Worm (Caenorhabditis elegans) whole organism, L4 larva: Measurements from ENCODE around the gene xpf-1.

Experiments used
- F10B5.3 ChIP-seq: sonication (generic microtip); optimal IDR thresholded peaks from 2 replicates; lab custom pipeline; 2016; ENCODE audit warnings: mild to moderate bottlenecking, missing genetic modification characterization, missing compliant biosample characterization
- F37D6.2 ChIP-seq: sonication (generic microtip); optimal IDR thresholded peaks from 2 replicates; lab custom pipeline; 2016; ENCODE audit warnings: mild to moderate bottlenecking, missing genetic modification characterization, missing compliant biosample characterization
- T26A8.4 ChIP-seq: fragments of 200-800 bp; sonication (Bioruptor generic); IDR thresholded peaks from 2 replicates; pipeline ENCODE4 v1.3.6; 2022; ENCODE audit warnings: missing genetic modification characterization, missing compliant biosample characterization
- Y48G9A.11 ChIP-seq: fragments of 200-800 bp; sonication (Bioruptor generic); IDR thresholded peaks from 2 replicates; pipeline ENCODE4 v1.3.6; 2022; ENCODE audit warnings: missing genetic modification reagents, missing genetic modification characterization, missing compliant biosample characterization
- Y75B8A.6 ChIP-seq: fragments of 200-800 bp; sonication (Bioruptor generic); IDR thresholded peaks from 2 replicates; pipeline ENCODE4 v1.3.6; 2022; ENCODE audit warnings: missing genetic modification reagents, missing genetic modification characterization, missing compliant biosample characterization
- ZK546.5 ChIP-seq, 2 experiments: sonication (generic microtip); optimal IDR thresholded peaks; 2 replicates each; lab custom pipeline; 2017; ENCODE audit warnings: missing biosample characterization in 2 of 2, missing genetic modification characterization in 2 of 2
- arid-1 ChIP-seq: fragments of 200-800 bp; sonication (Bioruptor generic); conservative IDR thresholded peaks from 2 replicates; pipeline ENCODE4 v1.3.6; 2022; ENCODE audit warnings: missing genetic modification reagents, missing genetic modification characterization, missing compliant biosample characterization
- attf-4 ChIP-seq: sonication (generic microtip); optimal IDR thresholded peaks from 3 replicates; lab custom pipeline; 2017; ENCODE audit warnings: missing biosample characterization, missing genetic modification characterization
- ceh-44 ChIP-seq: fragments of 200-800 bp; sonication (Bioruptor generic); IDR thresholded peaks from 2 replicates; pipeline ENCODE4 v1.3.6; 2022; ENCODE audit warnings: missing genetic modification reagents, missing genetic modification characterization, missing compliant biosample characterization
- ces-1 ChIP-seq: fragments of 150-350 bp; sonication (generic microtip); optimal IDR thresholded peaks from 4 replicates; lab custom pipeline; 2014; ENCODE audit warnings: missing biosample characterization, missing genetic modification reagents, missing genetic modification characterization
- cey-2 ChIP-seq: sonication (generic microtip); optimal IDR thresholded peaks from 3 replicates; lab custom pipeline; 2017; ENCODE audit warnings: missing genetic modification characterization, mild to moderate bottlenecking, missing compliant biosample characterization, antibody characterized with exemption, borderline replicate concordance; ENCODE audit not compliant: insufficient read depth
- dmd-6 ChIP-seq: fragments of 200-800 bp; sonication (Bioruptor generic); IDR thresholded peaks from 2 replicates; pipeline ENCODE4 v1.3.6; 2022; ENCODE audit warnings: missing genetic modification reagents, missing genetic modification characterization, missing compliant biosample characterization
- duxl-1 ChIP-seq: sonication (generic microtip); optimal IDR thresholded peaks from 2 replicates; lab custom pipeline; 2016; ENCODE audit warnings: mild to moderate bottlenecking, missing genetic modification characterization, moderate library complexity, missing compliant biosample characterization; ENCODE audit not compliant: poor library complexity
- dve-1 ChIP-seq: sonication (generic microtip); optimal IDR thresholded peaks from 2 replicates; lab custom pipeline; 2017; ENCODE audit warnings: antibody characterized with exemption, mild to moderate bottlenecking, missing genetic modification characterization, missing compliant biosample characterization; ENCODE audit not compliant: insufficient read depth
- egl-43 ChIP-seq: fragments of 200-800 bp; sonication (Bioruptor generic); IDR thresholded peaks from 2 replicates; pipeline ENCODE4 v1.3.6; 2022; ENCODE audit warnings: missing genetic modification reagents, missing genetic modification characterization, missing compliant biosample characterization
- gei-8 ChIP-seq: fragments of 200-800 bp; sonication (Bioruptor generic); optimal IDR thresholded peaks from 2 replicates; lab custom pipeline; 2018; ENCODE audit warnings: mild to moderate bottlenecking, missing genetic modification characterization, missing compliant biosample characterization
- hlh-11 ChIP-seq: fragments of 200-800 bp; sonication (Bioruptor generic); optimal IDR thresholded peaks from 2 replicates; lab custom pipeline; 2018; ENCODE audit warnings: mild to moderate bottlenecking, missing genetic modification characterization, missing compliant biosample characterization
- lin-1 ChIP-seq: fragments of 200-800 bp; sonication (Bioruptor generic); IDR thresholded peaks from 2 replicates; pipeline ENCODE4 v1.3.6; 2022; ENCODE audit warnings: missing genetic modification reagents, missing genetic modification characterization, missing compliant biosample characterization
- lin-13 ChIP-seq: fragments of 150-350 bp; optimal IDR thresholded peaks from 2 replicates; lab custom pipeline; 2014; ENCODE audit warnings: missing biosample characterization, missing genetic modification reagents, missing genetic modification characterization
- lin-15B ChIP-seq: fragments of 150-350 bp; sonication (generic microtip); optimal IDR thresholded peaks from 3 replicates; lab custom pipeline; 2014; ENCODE audit warnings: missing biosample characterization, missing genetic modification characterization
- lin-29 ChIP-seq: fragments of 200-800 bp; sonication (Bioruptor generic); IDR thresholded peaks from 2 replicates; pipeline ENCODE4 v1.3.6; 2022; ENCODE audit warnings: missing genetic modification reagents, missing genetic modification characterization, missing compliant biosample characterization
- lsy-2 ChIP-seq, 2 experiments: fragments of 150-350 bp in 1 of 2; sonication (generic microtip) in 1 of 2; optimal IDR thresholded peaks; 2 replicates each; lab custom pipeline; 2014 to 2017; ENCODE audit warnings: missing biosample characterization in 2 of 2, missing genetic modification characterization in 2 of 2
- mep-1 ChIP-seq: fragments of 150-350 bp; sonication (generic microtip); optimal IDR thresholded peaks from 3 replicates; lab custom pipeline; 2014; ENCODE audit warnings: missing biosample characterization, missing genetic modification characterization
- mes-2 ChIP-seq: sonication (generic microtip); optimal IDR thresholded peaks from 2 replicates; lab custom pipeline; 2016; ENCODE audit warnings: missing genotype, mild to moderate bottlenecking, missing genetic modification characterization, missing compliant biosample characterization; ENCODE audit not compliant: poor library complexity, severe bottlenecking
- mxl-3 ChIP-seq: fragments of 200-800 bp; sonication (Bioruptor generic); optimal IDR thresholded peaks from 2 replicates; lab custom pipeline; 2018; ENCODE audit warnings: mild to moderate bottlenecking, missing genetic modification characterization, missing compliant biosample characterization
- nhr-10 ChIP-seq: fragments of 150-350 bp; optimal IDR thresholded peaks from 2 replicates; lab custom pipeline; 2014; ENCODE audit warnings: missing biosample characterization, missing genetic modification characterization
- nhr-11 ChIP-seq: fragments of 150-350 bp; optimal IDR thresholded peaks from 2 replicates; lab custom pipeline; 2014; ENCODE audit warnings: missing biosample characterization, missing genetic modification characterization
- nhr-25 ChIP-seq: sonication (generic microtip); optimal IDR thresholded peaks from 2 replicates; lab custom pipeline; 2017; ENCODE audit warnings: missing genetic modification characterization, mild to moderate bottlenecking, missing compliant biosample characterization, antibody characterized with exemption, moderate library complexity, borderline replicate concordance; ENCODE audit not compliant: insufficient read depth
- nhr-28 ChIP-seq: fragments of 150-350 bp; optimal IDR thresholded peaks from 2 replicates; lab custom pipeline; 2014; ENCODE audit warnings: missing biosample characterization, missing genetic modification characterization
- nhr-41 ChIP-seq: fragments of 200-800 bp; sonication (Bioruptor generic); IDR thresholded peaks from 2 replicates; pipeline ENCODE4 v1.3.6; 2022; ENCODE audit warnings: missing genetic modification reagents, missing genetic modification characterization, missing compliant biosample characterization
- nhr-42 ChIP-seq: fragments of 200-800 bp; sonication (Bioruptor generic); IDR thresholded peaks from 2 replicates; pipeline ENCODE4 v1.3.6; 2022; ENCODE audit warnings: missing genetic modification characterization, missing compliant biosample characterization
- nhr-48 ChIP-seq: sonication (generic microtip); optimal IDR thresholded peaks from 2 replicates; lab custom pipeline; 2016; ENCODE audit warnings: mild to moderate bottlenecking, missing genetic modification characterization, missing compliant biosample characterization
- nhr-77 ChIP-seq: fragments of 150-350 bp; optimal IDR thresholded peaks from 2 replicates; lab custom pipeline; 2014; ENCODE audit warnings: missing biosample characterization, missing genetic modification characterization
- php-3 ChIP-seq: fragments of 200-800 bp; sonication (Bioruptor generic); IDR thresholded peaks from 2 replicates; pipeline ENCODE4 v1.3.6; 2022; ENCODE audit warnings: missing genetic modification reagents, missing genetic modification characterization, missing compliant biosample characterization
- rbr-2 ChIP-seq: sonication (generic microtip); optimal IDR thresholded peaks from 2 replicates; lab custom pipeline; 2016; ENCODE audit warnings: missing genotype, missing genetic modification characterization, missing compliant biosample characterization
- saeg-2 ChIP-seq: fragments of 200-800 bp; sonication (Bioruptor generic); IDR thresholded peaks from 2 replicates; pipeline ENCODE4 v1.3.6; 2022; ENCODE audit warnings: missing genetic modification reagents, missing genetic modification characterization, missing compliant biosample characterization
- sdz-12 ChIP-seq: fragments of 200-800 bp; sonication (Bioruptor generic); optimal IDR thresholded peaks from 2 replicates; lab custom pipeline; 2018; ENCODE audit warnings: mild to moderate bottlenecking, missing genetic modification characterization, missing compliant biosample characterization
- set-16 ChIP-seq: fragments of 200-800 bp; sonication (Bioruptor generic); IDR thresholded peaks from 2 replicates; pipeline ENCODE4 v1.3.6; 2022; ENCODE audit warnings: missing genetic modification reagents, missing genetic modification characterization, missing compliant biosample characterization
- skn-1 ChIP-seq: fragments of 150-350 bp; optimal IDR thresholded peaks from 2 replicates; lab custom pipeline; 2014; ENCODE audit warnings: missing biosample characterization, missing genetic modification characterization
- spr-1 ChIP-seq: sonication (generic microtip); optimal IDR thresholded peaks from 2 replicates; lab custom pipeline; 2016; ENCODE audit warnings: mild to moderate bottlenecking, missing genetic modification characterization, missing compliant biosample characterization
- spr-3 ChIP-seq: fragments of 200-800 bp; sonication (Bioruptor generic); optimal IDR thresholded peaks from 2 replicates; lab custom pipeline; 2018; ENCODE audit warnings: mild to moderate bottlenecking, missing genetic modification characterization, missing compliant biosample characterization
- tra-1 ChIP-seq: fragments of 200-800 bp; sonication (Bioruptor generic); IDR thresholded peaks from 2 replicates; pipeline ENCODE4 v1.3.6; 2022; ENCODE audit warnings: missing genetic modification reagents, missing genetic modification characterization, missing compliant biosample characterization
- unc-130 ChIP-seq: sonication (generic microtip); optimal IDR thresholded peaks from 2 replicates; lab custom pipeline; 2016; ENCODE audit warnings: missing genetic modification reagents, missing genetic modification characterization, missing compliant biosample characterization
- unc-39 ChIP-seq: sonication (generic microtip); optimal IDR thresholded peaks from 2 replicates; lab custom pipeline; 2017; ENCODE audit warnings: missing biosample characterization, missing genetic modification characterization
- zag-1 ChIP-seq: fragments of 150-350 bp; optimal IDR thresholded peaks from 2 replicates; lab custom pipeline; 2014; ENCODE audit warnings: missing biosample characterization, missing genetic modification characterization
- zfp-3 ChIP-seq: fragments of 200-800 bp; sonication (Bioruptor generic); conservative IDR thresholded peaks from 2 replicates; pipeline ENCODE4 v1.3.6; 2022; ENCODE audit warnings: missing genetic modification reagents, missing genetic modification characterization, missing compliant biosample characterization
- zip-2 ChIP-seq: fragments of 150-350 bp; optimal IDR thresholded peaks from 2 replicates; lab custom pipeline; 2014; ENCODE audit warnings: missing biosample characterization, missing genetic modification characterization
- ztf-11 ChIP-seq: fragments of 150-350 bp; optimal IDR thresholded peaks from 2 replicates; lab custom pipeline; 2014; ENCODE audit warnings: missing biosample characterization, missing genetic modification characterization
- ztf-7 ChIP-seq: fragments of 150-350 bp; optimal IDR thresholded peaks from 2 replicates; lab custom pipeline; 2014; ENCODE audit warnings: missing biosample characterization, missing genetic modification characterization

The xpf-1 gene

DNA sequence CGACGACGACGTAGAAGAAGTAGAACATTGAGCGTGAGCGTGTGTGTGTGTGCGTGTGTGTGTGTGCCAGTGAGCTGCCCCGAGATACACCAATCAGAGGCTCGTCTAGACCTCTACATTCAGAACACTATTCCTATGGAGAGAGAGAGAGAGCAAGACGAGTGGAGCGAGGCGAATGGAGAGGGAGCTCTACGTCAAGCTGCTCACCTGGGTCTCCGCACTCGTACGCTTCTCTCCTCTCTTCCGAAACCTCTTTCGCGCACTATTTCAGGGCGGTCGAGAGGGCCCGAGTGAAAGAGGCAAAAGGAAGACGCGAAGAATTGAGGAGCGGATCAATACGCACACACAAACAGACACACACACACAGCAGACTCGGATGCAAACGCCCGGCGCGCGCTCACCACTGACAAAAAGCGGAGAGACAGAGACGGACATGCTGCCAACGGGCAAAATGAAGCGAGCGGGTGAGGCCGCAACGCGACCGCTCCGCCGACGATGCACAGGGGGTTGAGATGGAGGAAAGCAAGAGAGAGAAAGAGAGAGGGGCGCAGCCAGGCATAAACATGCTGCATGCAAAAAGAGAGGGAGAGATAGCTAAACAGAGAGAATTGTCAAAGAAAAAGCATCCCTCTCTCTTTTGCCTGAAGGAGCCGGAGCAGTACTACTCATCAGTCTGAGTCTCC lies 53.7 kb downstream of the xpf-1 start (continued):
- peak; percentile 100 for TF ChIP-seq set-16
- 0 out of 2 replicates have a peak, but pooled peaks have one; percentile 18 for TF ChIP-seq ceh-44 (GFP tag; lab: Robert Waterston, UW)
- TF ChIP-seq spr-3 (GFP tag; lab: Kevin White, UChicago): peak; percentile 79
- TF ChIP-seq dmd-6 (GFP tag; lab: Robert Waterston, UW): peak; percentile 62
- TF ChIP-seq nhr-48 (tag; lab: Kevin White, UChicago): peak; percentile 78
- peak; percentile 51 for TF ChIP-seq lin-13 (GFP tag; lab: Kevin White, UChicago)
- TF ChIP-seq nhr-42 (GFP tag; lab: Robert Waterston, UW): peak; percentile 49; the same call in 1 of the 2 replicates
- peak; percentile 67 for TF ChIP-seq saeg-2 (GFP tag; lab: Robert Waterston, UW)
- no peak for TF ChIP-seq Y48G9A.11
- TF ChIP-seq cey-2: no peak
- no peak for TF ChIP-seq duxl-1 (tag; lab: Kevin White, UChicago)
- peak; percentile 41; the same call in 1 of the 2 replicates for TF ChIP-seq arid-1 (GFP tag; lab: Robert Waterston, UW)
- TF ChIP-seq unc-39: no peak
- TF ChIP-seq nhr-25 (tag; lab: Kevin White, UChicago): peak; percentile 10
- TF ChIP-seq nhr-41 (GFP tag; lab: Robert Waterston, UW): peak; percentile 55; the same call in 1 of the 2 replicates
- peak; percentile 92 for TF ChIP-seq rbr-2 (tag; lab: Kevin White, UChicago)
- peak; percentile 69 for TF ChIP-seq gei-8 (GFP tag; lab: Kevin White, UChicago)
- peak; percentile 55 for TF ChIP-seq zip-2 (tag; lab: Kevin White, UChicago)
- peak; percentile 90 for TF ChIP-seq mep-1 (tag; lab: Kevin White, UChicago)
- TF ChIP-seq zfp-3 (GFP tag; lab: Robert Waterston, UW): no peak
- TF ChIP-seq nhr-11 (tag; lab: Kevin White, UChicago): peak; percentile 62
- peak; percentile 79 for TF ChIP-seq mxl-3 (GFP tag; lab: Kevin White, UChicago)
- peak; percentile 60 for TF ChIP-seq zag-1 (tag; lab: Kevin White, UChicago)
- TF ChIP-seq ztf-11: no peak
- peak; percentile 96 for TF ChIP-seq hlh-11
- peak; percentile 86 for TF ChIP-seq egl-43 (GFP tag; lab: Robert Waterston, UW)
- no peak for TF ChIP-seq sdz-12 (GFP tag; lab: Kevin White, UChicago)
- peak; percentile 8 for TF ChIP-seq attf-4 (tag; lab: Kevin White, UChicago)
- peak; percentile 57 for TF ChIP-seq dve-1 (tag; lab: Kevin White, UChicago)
- peak; percentile 67 for TF ChIP-seq F10B5.3 (tag; lab: Kevin White, UChicago)
- peak; percentile 2 for TF ChIP-seq nhr-10 (tag; lab: Kevin White, UChicago)
- TF ChIP-seq lin-29 (GFP tag; lab: Robert Waterston, UW): no peak
- no peak for TF ChIP-seq Y75B8A.6 (GFP tag; lab: Robert Waterston, UW)
- no peak for TF ChIP-seq tra-1 (GFP tag; lab: Robert Waterston, UW)
- TF ChIP-seq skn-1 (tag; lab: Kevin White, UChicago): no peak
- peak; percentile 58 for TF ChIP-seq mes-2 (tag; lab: Kevin White, UChicago)
- no peak for TF ChIP-seq unc-130 (GFP tag; lab: Kevin White, UChicago)
- peak; percentile 92 for TF ChIP-seq F37D6.2 (tag; lab: Kevin White, UChicago)
- 0 out of 2 replicates have a peak, but pooled peaks have one; percentile 27 for TF ChIP-seq php-3 (GFP tag; lab: Robert Waterston, UW)
- TF ChIP-seq ces-1 (GFP tag; lab: Kevin White, UChicago): no peak
- peak; percentile 66 to 67 for TF ChIP-seq lsy-2 (tag; optimal IDR thresholded peaks at IDR 0.05; lab: Kevin White, UChicago)
- TF ChIP-seq spr-1 (tag; lab: Kevin White, UChicago): peak; percentile 88
- peak; percentile 24; the same call in 1 of the 2 replicates for TF ChIP-seq lin-1
- peak; percentile 6 for TF ChIP-seq lin-15B (tag; lab: Kevin White, UChicago)
- TF ChIP-seq T26A8.4 (GFP tag; lab: Robert Waterston, UW): peak; percentile 71
- TF ChIP-seq nhr-77 (tag; lab: Kevin White, UChicago): peak; percentile 3
- peak in 1 of 2 experiments; percentile 50 for TF ChIP-seq ZK546.5 (tag; optimal IDR thresholded peaks at IDR 0.05; lab: Kevin White, UChicago)
- peak; percentile 33 for TF ChIP-seq nhr-28 (tag; lab: Kevin White, UChicago)
- TF ChIP-seq ztf-7: no peak
